Worm (Caenorhabditis elegans): ENCODE measurements around the gene T09F3.2.

T09F3.2 gene

DNA sequence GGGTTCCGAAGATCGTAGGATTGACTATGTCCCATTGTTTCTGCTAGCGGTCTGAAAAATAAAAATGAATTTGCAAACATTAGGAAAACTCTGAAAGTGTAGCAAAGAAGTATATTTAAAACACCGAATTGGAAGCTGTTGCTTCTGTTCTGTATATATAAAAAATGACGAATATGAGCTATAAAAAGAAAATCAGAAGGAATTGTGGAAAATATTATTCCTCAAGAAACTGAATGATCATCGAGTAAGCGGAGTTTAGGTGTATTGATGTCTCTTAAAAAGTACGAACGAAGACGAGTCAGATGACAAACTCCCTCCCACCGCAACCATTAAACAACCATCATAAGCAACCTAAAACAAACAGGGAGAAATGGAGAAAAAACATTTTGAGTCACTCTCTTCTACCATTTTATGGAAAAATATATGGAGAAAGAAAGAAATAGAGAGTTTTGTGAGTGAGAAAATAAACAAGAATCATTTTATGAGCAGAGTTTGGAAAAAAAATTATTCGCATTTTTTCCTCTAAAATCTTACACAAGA lies 33.4 kb upstream of the T09F3.2 start, which contains the start of gene C07E3.3:
Gene C07E3.3, minus strand, starts transcription at position 51 of the 540 bp plus-strand sequence.
- TF ChIP-seq ama-1 (optimal IDR thresholded peaks at IDR 0.05) = no peak
- no peak for TF ChIP-seq dmd-4 (tag; optimal IDR thresholded peaks at IDR 0.05)
- no peak for TF ChIP-seq crh-2 (tag; optimal IDR thresholded peaks at IDR 0.05)
- no peak for TF ChIP-seq ztf-1 (GFP tag; conservative IDR thresholded peaks at IDR 0.05)
- TF ChIP-seq alr-1 (tag; optimal IDR thresholded peaks at IDR 0.05) = no peak

DNA sequence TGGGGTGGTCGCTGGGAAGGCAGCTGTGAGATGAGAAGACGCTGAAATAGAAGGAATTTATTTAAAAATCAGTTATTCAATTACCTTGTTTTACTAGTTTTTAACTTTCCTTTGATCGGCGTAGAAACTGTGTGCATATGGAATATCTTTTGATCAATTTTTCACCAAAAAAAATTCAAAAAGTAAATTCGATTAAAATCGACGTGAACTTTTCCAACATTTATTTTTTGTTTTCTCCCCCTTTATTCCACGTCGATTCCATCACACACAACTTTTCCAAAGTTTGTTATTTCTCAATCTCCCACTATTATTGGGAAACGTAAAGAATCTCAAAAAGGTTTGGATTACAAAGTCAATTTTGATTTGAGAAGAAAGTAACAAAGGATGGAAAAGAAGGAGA lies 30.5 kb upstream of the T09F3.2 start, which contains the start of gene C07E3.4:
Gene C07E3.4, plus strand, starts transcription at position 301 of the 400 bp plus-strand sequence.
- TF ChIP-seq ceh-16 (tag; optimal IDR thresholded peaks at IDR 0.05) = no peak
- no peak for TF ChIP-seq sma-9 (GFP tag; optimal IDR thresholded peaks at IDR 0.05)
- no peak for TF ChIP-seq sma-9 (tag; optimal IDR thresholded peaks at IDR 0.05)
- no peak for TF ChIP-seq peb-1 (tag; optimal IDR thresholded peaks at IDR 0.05)
- no peak for TF ChIP-seq ama-1 (optimal IDR thresholded peaks at IDR 0.05)
- TF ChIP-seq ceh-82 (tag; optimal IDR thresholded peaks at IDR 0.05) = no peak
- TF ChIP-seq lin-13 (GFP tag; optimal IDR thresholded peaks at IDR 0.05) = no peak
- TF ChIP-seq unc-39 (tag; optimal IDR thresholded peaks at IDR 0.05) = no peak
- TF ChIP-seq nhr-6 (tag; optimal IDR thresholded peaks at IDR 0.05) = no peak
- no peak for TF ChIP-seq snpc-4 (tag; optimal IDR thresholded peaks at IDR 0.05)
- no peak for TF ChIP-seq nhr-23 (tag; optimal IDR thresholded peaks at IDR 0.05)
- no peak for TF ChIP-seq unc-62 (GFP tag; optimal IDR thresholded peaks at IDR 0.05)
- no peak for TF ChIP-seq skn-1 (tag; optimal IDR thresholded peaks at IDR 0.05)
- no peak for TF ChIP-seq gmeb-1 (tag; optimal IDR thresholded peaks at IDR 0.05)

DNA sequence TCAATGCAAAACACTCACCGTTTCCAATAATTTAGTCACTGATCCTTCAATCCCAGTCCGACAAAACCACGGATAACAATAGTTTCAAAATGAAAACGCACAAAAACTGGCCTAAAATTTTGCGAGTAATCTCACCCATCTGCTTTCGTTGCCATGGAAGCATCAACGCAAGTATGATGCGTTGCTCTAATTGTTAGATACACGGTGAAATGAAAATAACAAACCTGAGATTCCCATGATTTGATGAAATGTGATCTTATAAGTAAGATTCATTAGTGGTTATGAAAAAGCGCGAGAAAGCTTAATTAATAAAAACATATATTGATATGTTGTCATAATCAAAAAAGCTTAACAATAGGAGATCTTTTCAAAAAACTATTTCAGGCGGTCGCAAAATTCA lies 23.8 kb upstream of the T09F3.2 start, which contains the start of gene ceh-57:
Gene ceh-57, minus strand, starts transcription at position 95 of the 400 bp plus-strand sequence.
- TF ChIP-seq nhr-25 (tag; optimal IDR thresholded peaks at IDR 0.05) = no peak
- no peak for TF ChIP-seq sem-4 (tag; optimal IDR thresholded peaks at IDR 0.05)
- TF ChIP-seq sma-3 (GFP tag; optimal IDR thresholded peaks at IDR 0.05) = no peak
- no peak for TF ChIP-seq peb-1 (tag; optimal IDR thresholded peaks at IDR 0.05)
- no peak for TF ChIP-seq ztf-11 (tag; optimal IDR thresholded peaks at IDR 0.05)
- no peak for TF ChIP-seq ztf-1 (GFP tag; conservative IDR thresholded peaks at IDR 0.05)

DNA sequence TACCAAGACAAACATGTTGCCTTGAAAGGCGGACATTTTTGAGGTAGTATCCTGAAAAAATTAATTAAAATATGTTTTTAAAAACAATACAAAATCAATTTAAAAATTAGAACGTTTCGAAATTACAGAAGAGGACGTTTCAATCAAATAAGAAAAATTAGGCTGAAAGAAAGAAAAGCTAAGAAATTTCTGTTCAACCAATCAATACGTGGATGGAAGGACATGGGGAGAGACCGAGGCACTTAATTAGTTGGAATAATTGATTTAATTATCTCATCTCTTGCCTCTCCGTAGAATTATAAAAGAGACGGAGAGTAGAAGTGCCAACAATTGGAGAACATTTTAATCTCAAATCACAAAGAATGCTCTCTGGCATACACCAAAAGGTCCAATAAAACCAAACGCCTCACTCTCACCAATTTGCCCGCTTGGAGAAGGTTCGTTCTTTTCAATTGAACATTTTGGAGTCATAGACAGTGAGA lies 21.4 kb upstream of the T09F3.2 start, which contains the start of gene ceh-58:
Gene ceh-58, minus strand, starts transcription at position 51 of the 482 bp plus-strand sequence.
- TF ChIP-seq Y55F3AM.14 (GFP tag; optimal IDR thresholded peaks at IDR 0.05) (no peak), lsy-2 (tag; optimal IDR thresholded peaks at IDR 0.05) (peak in 1 of 2 experiments; percentile 0)

DNA sequence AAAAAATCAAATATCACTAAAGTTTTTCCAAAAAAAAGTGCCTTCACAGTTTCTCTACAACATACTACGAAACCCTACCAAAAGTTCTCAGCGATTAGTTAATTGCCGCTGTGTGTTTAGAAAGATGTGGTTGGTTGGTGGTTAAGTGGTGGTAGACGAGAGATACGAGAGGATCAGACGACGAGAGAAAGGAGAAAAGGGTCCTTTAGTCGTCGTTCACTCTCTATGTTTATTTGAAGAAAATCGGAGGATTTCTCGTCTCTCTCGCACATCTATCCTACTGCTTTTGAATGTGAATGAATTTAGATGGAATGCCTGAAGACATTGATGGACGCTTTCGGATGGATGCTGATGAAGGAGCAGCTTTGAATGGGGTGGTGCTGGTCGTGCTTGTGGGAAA lies 20.1 kb upstream of the T09F3.2 start:
- TF ChIP-seq unc-62 (GFP tag; optimal IDR thresholded peaks at IDR 0.05) = no peak
- TF ChIP-seq sem-4 (tag; optimal IDR thresholded peaks at IDR 0.05) = peak; percentile 11
- no peak for TF ChIP-seq ZK546.5 (tag; optimal IDR thresholded peaks at IDR 0.05)
- peak; percentile 18 for TF ChIP-seq nhr-129 (tag; optimal IDR thresholded peaks at IDR 0.05)
- TF ChIP-seq C34F6.9 (tag; optimal IDR thresholded peaks at IDR 0.05) = peak; percentile 41
- no peak for TF ChIP-seq mdl-1 (tag; optimal IDR thresholded peaks at IDR 0.05)
- TF ChIP-seq aly-2 (tag; optimal IDR thresholded peaks at IDR 0.05) = no peak
- peak in 1 of 2 experiments; percentile 31 for TF ChIP-seq lsy-2 (tag; optimal IDR thresholded peaks at IDR 0.05)
- no peak for TF ChIP-seq nhr-25 (tag; optimal IDR thresholded peaks at IDR 0.05)
- peak; percentile 43 for TF ChIP-seq unc-55 (GFP tag; optimal IDR thresholded peaks at IDR 0.05)
- TF ChIP-seq dmd-4 (tag; optimal IDR thresholded peaks at IDR 0.05) = no peak
- TF ChIP-seq ceh-82 (tag; optimal IDR thresholded peaks at IDR 0.05) = no peak
- TF ChIP-seq fos-1 (tag; optimal IDR thresholded peaks at IDR 0.05) = no peak
- TF ChIP-seq zag-1 (tag; optimal IDR thresholded peaks at IDR 0.05) = no peak

DNA sequence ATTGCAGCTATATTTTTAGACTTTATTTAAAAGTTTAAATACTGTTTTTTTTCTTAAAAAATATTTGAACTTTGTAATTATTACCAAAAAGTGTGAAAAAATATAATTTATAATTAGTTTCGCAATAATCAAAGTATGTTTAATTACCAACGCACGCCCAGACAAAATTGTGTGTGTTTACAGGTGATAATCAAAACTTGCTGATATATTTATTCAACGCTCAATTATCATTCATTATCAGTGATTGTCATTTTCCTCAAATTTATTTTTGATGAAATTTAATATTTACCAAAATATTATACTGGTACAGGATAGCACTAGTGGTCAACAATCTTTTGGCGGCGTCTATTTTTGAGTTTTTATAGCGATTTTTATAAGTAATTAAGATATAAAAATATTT lies 17.9 kb upstream of the T09F3.2 start:
- TF ChIP-seq elt-1 (tag; optimal IDR thresholded peaks at IDR 0.05) (no peak), elt-3 (tag; optimal IDR thresholded peaks at IDR 0.05) (no peak), fos-1 (tag; optimal IDR thresholded peaks at IDR 0.05) (peak; percentile 14), skn-1 (tag; optimal IDR thresholded peaks at IDR 0.05) (peak; percentile 11), ceh-16 (tag; optimal IDR thresholded peaks at IDR 0.05) (no peak)

All from whole organism, L2 larva.